Worm (Caenorhabditis elegans) whole organism, L1 larva: ENCODE results near the gene rbm-22.
A peak's percentile ranks its signal among the peaks of the same experiment; 100 is the strongest.

Experiments
- F16B12.6 ChIP-seq: fragments of 150-350 bp; optimal IDR thresholded peaks from 2 replicates; lab custom pipeline; 2014; ENCODE audit warnings: missing biosample characterization, missing genetic modification characterization
- alr-1 ChIP-seq: fragments of 200-800 bp; sonication (Bioruptor generic); optimal IDR thresholded peaks from 2 replicates; lab custom pipeline; 2018; ENCODE audit warnings: borderline replicate concordance, mild to moderate bottlenecking, missing genetic modification characterization, missing compliant biosample characterization
- aly-2 ChIP-seq: fragments of 150-350 bp; optimal IDR thresholded peaks from 2 replicates; lab custom pipeline; 2014; ENCODE audit warnings: missing biosample characterization, missing genetic modification characterization
- ceh-8 ChIP-seq: fragments of 200-800 bp; sonication (Bioruptor generic); optimal IDR thresholded peaks from 2 replicates; lab custom pipeline; 2018; ENCODE audit warnings: mild to moderate bottlenecking, missing genetic modification characterization, moderate library complexity, missing compliant biosample characterization
- ceh-88 ChIP-seq: fragments of 200-800 bp; sonication (Bioruptor generic); IDR thresholded peaks from 2 replicates; pipeline ENCODE4 v1.3.6; 2022; ENCODE audit warnings: missing genetic modification characterization, missing compliant biosample characterization
- ces-1 ChIP-seq: fragments of 150-350 bp; optimal IDR thresholded peaks from 2 replicates; lab custom pipeline; 2014; ENCODE audit warnings: missing biosample characterization, missing genetic modification reagents, missing genetic modification characterization
- dsc-1 ChIP-seq: sonication (generic microtip); optimal IDR thresholded peaks from 2 replicates; lab custom pipeline; 2016; ENCODE audit warnings: mild to moderate bottlenecking, missing genetic modification characterization, missing compliant biosample characterization
- efl-3 ChIP-seq: fragments of 200-800 bp; sonication (Bioruptor generic); optimal IDR thresholded peaks from 2 replicates; lab custom pipeline; 2018; ENCODE audit warnings: mild to moderate bottlenecking, missing genetic modification characterization, missing compliant biosample characterization
- egl-27 ChIP-seq, 2 experiments: fragments of 150-350 bp in 1 of 2; sonication (generic microtip); optimal IDR thresholded peaks; 3 replicates each; lab custom pipeline; 2017 to 2018; ENCODE audit warnings: missing biosample characterization in 2 of 2, missing genetic modification characterization in 2 of 2, missing genetic modification reagents in 2 of 2
- elt-2 ChIP-seq: sonication (generic microtip); optimal IDR thresholded peaks from 2 replicates; lab custom pipeline; 2016; ENCODE audit warnings: missing genetic modification characterization, mild to moderate bottlenecking, inconsistent platforms, missing compliant biosample characterization, missing genetic modification reagents
- elt-3 ChIP-seq, 6 experiments: fragments of 150-350 bp in 1 of 6; sonication (generic microtip); optimal IDR thresholded peaks; 2 replicates each; lab custom pipeline; 2017 to 2018; ENCODE audit warnings: missing biosample characterization in 6 of 6, missing genetic modification characterization in 6 of 6, inconsistent platforms in 1 of 6
- fkh-10 ChIP-seq: sonication (generic microtip); optimal IDR thresholded peaks from 2 replicates; lab custom pipeline; 2017; ENCODE audit warnings: missing biosample characterization, missing genetic modification reagents, missing genetic modification characterization
- fkh-4 ChIP-seq: sonication (generic microtip); optimal IDR thresholded peaks from 2 replicates; lab custom pipeline; 2016; ENCODE audit warnings: missing compliant biosample characterization, missing genetic modification characterization, borderline replicate concordance
- fkh-8 ChIP-seq: sonication (generic microtip); optimal IDR thresholded peaks from 2 replicates; lab custom pipeline; 2016; ENCODE audit warnings: mild to moderate bottlenecking, missing genetic modification characterization, missing compliant biosample characterization
- fos-1 ChIP-seq: fragments of 150-350 bp; optimal IDR thresholded peaks from 2 replicates; lab custom pipeline; 2014; ENCODE audit warnings: missing biosample characterization, missing genetic modification characterization
- grh-1 ChIP-seq: fragments of 200-800 bp; sonication (Bioruptor generic); IDR thresholded peaks from 2 replicates; pipeline ENCODE4 v1.3.6; 2022; ENCODE audit warnings: missing genetic modification reagents, missing genetic modification characterization, missing compliant biosample characterization
- hlh-17 ChIP-seq: fragments of 200-800 bp; sonication (Bioruptor generic); optimal IDR thresholded peaks from 2 replicates; lab custom pipeline; 2018; ENCODE audit warnings: missing genetic modification characterization, mild to moderate bottlenecking, missing compliant biosample characterization, moderate library complexity, borderline replicate concordance
- hpl-2 ChIP-seq: fragments of 150-350 bp; optimal IDR thresholded peaks from 2 replicates; lab custom pipeline; 2014; ENCODE audit warnings: missing biosample characterization, missing genetic modification reagents, missing genetic modification characterization
- irx-1 ChIP-seq: sonication (generic microtip); optimal IDR thresholded peaks from 2 replicates; lab custom pipeline; 2016; ENCODE audit warnings: missing genetic modification characterization, missing compliant biosample characterization
- isw-1 ChIP-seq: fragments of 200-800 bp; sonication (Bioruptor generic); IDR thresholded peaks from 2 replicates; pipeline ENCODE4 v1.3.6; 2022; ENCODE audit warnings: missing genetic modification characterization, missing compliant biosample characterization
- jun-1 ChIP-seq: fragments of 150-350 bp; optimal IDR thresholded peaks from 2 replicates; lab custom pipeline; 2014; ENCODE audit warnings: missing biosample characterization, missing genetic modification reagents, missing genetic modification characterization
- lin-13 ChIP-seq: fragments of 150-350 bp; optimal IDR thresholded peaks from 2 replicates; lab custom pipeline; 2014; ENCODE audit warnings: missing biosample characterization, missing genetic modification reagents, missing genetic modification characterization
- lin-14 ChIP-seq: fragments of 200-800 bp; sonication (Bioruptor generic); optimal IDR thresholded peaks from 2 replicates; lab custom pipeline; 2018; ENCODE audit warnings: mild to moderate bottlenecking, missing genetic modification characterization, moderate library complexity, missing compliant biosample characterization
- lin-15B ChIP-seq: fragments of 150-350 bp; sonication (generic microtip); optimal IDR thresholded peaks from 3 replicates; lab custom pipeline; 2014; ENCODE audit warnings: missing biosample characterization, missing genetic modification characterization
- lin-35 ChIP-seq, 2 experiments: fragments of 150-350 bp; optimal IDR thresholded peaks; 2 replicates each; lab custom pipeline; 2014; ENCODE audit warnings: missing biosample characterization in 2 of 2, missing genetic modification characterization in 2 of 2, missing genetic modification reagents in 2 of 2
- lir-3 ChIP-seq: sonication (generic microtip); optimal IDR thresholded peaks from 2 replicates; lab custom pipeline; 2016; ENCODE audit warnings: mild to moderate bottlenecking, missing genetic modification characterization, moderate library complexity, missing compliant biosample characterization; ENCODE audit not compliant: poor library complexity
- mab-9 ChIP-seq: fragments of 200-800 bp; sonication (Bioruptor generic); IDR thresholded peaks from 2 replicates; pipeline ENCODE4 v1.3.6; 2022; ENCODE audit warnings: missing genetic modification reagents, missing genetic modification characterization, missing compliant biosample characterization
- mef-2 ChIP-seq: fragments of 150-350 bp; optimal IDR thresholded peaks from 2 replicates; lab custom pipeline; 2014; ENCODE audit warnings: missing biosample characterization, missing genetic modification characterization
- mep-1 ChIP-seq: fragments of 150-350 bp; optimal IDR thresholded peaks from 2 replicates; lab custom pipeline; 2014; ENCODE audit warnings: missing biosample characterization, missing genetic modification characterization
- nhr-19 ChIP-seq: fragments of 200-800 bp; sonication (Bioruptor generic); conservative IDR thresholded peaks from 2 replicates; pipeline ENCODE4 v1.3.6; 2022; ENCODE audit warnings: missing genetic modification characterization, missing compliant biosample characterization
- nhr-20 ChIP-seq: sonication (generic microtip); optimal IDR thresholded peaks from 2 replicates; lab custom pipeline; 2016; ENCODE audit warnings: mild to moderate bottlenecking, missing genetic modification characterization, missing compliant biosample characterization
- nhr-77 ChIP-seq: fragments of 150-350 bp; optimal IDR thresholded peaks from 2 replicates; lab custom pipeline; 2014; ENCODE audit warnings: missing biosample characterization, missing genetic modification characterization
- nhr-85 ChIP-seq: sonication (generic microtip); peaks from one replicate; lab custom pipeline; 2016; ENCODE audit warnings: missing genetic modification characterization, inconsistent platforms, missing compliant biosample characterization
- nhr-90 ChIP-seq: sonication (generic microtip); optimal IDR thresholded peaks from 2 replicates; lab custom pipeline; 2016; ENCODE audit warnings: mild to moderate bottlenecking, missing genetic modification characterization, missing compliant biosample characterization; ENCODE audit not compliant: poor library complexity
- pag-3 ChIP-seq: sonication (generic microtip); optimal IDR thresholded peaks from 2 replicates; lab custom pipeline; 2017; ENCODE audit warnings: missing genetic modification characterization, mild to moderate bottlenecking, missing compliant biosample characterization, antibody characterized with exemption, borderline replicate concordance; ENCODE audit not compliant: insufficient read depth
- skn-1 ChIP-seq: fragments of 150-350 bp; optimal IDR thresholded peaks from 2 replicates; lab custom pipeline; 2014; ENCODE audit warnings: missing biosample characterization, missing genetic modification characterization
- snpc-4 ChIP-seq: fragments of 150-350 bp; optimal IDR thresholded peaks from 2 replicates; lab custom pipeline; 2014; ENCODE audit warnings: missing biosample characterization, missing genetic modification characterization
- snu-23 ChIP-seq: sonication (generic microtip); optimal IDR thresholded peaks from 2 replicates; lab custom pipeline; 2016; ENCODE audit warnings: missing genetic modification characterization, missing compliant biosample characterization
- sox-4 ChIP-seq: sonication (generic microtip); optimal IDR thresholded peaks from 2 replicates; lab custom pipeline; 2016; ENCODE audit warnings: missing genetic modification characterization, missing compliant biosample characterization
- swsn-7 ChIP-seq: sonication (generic microtip); optimal IDR thresholded peaks from 2 replicates; lab custom pipeline; 2016; ENCODE audit warnings: missing genetic modification characterization, missing compliant biosample characterization
- tlp-1 ChIP-seq: fragments of 150-350 bp; optimal IDR thresholded peaks from 2 replicates; lab custom pipeline; 2014; ENCODE audit warnings: missing biosample characterization, missing genetic modification characterization
- unc-62 ChIP-seq: fragments of 150-350 bp; optimal IDR thresholded peaks from 2 replicates; lab custom pipeline; 2014; ENCODE audit warnings: missing biosample characterization, missing genetic modification reagents, missing genetic modification characterization
- unc-98 ChIP-seq: fragments of 200-800 bp; sonication (Bioruptor generic); IDR thresholded peaks from 2 replicates; pipeline ENCODE4 v1.3.6; 2022; ENCODE audit warnings: missing genetic modification characterization, missing compliant biosample characterization
- ztf-4 ChIP-seq: fragments of 150-350 bp; optimal IDR thresholded peaks from 2 replicates; lab custom pipeline; 2014; ENCODE audit warnings: missing biosample characterization, missing genetic modification characterization

Gene rbm-22

ce11 chrIV:10900083-10900482 lies 38.9 kb downstream of the rbm-22 start, which contains the start of gene srlf-30:
TSS of gene srlf-30 (plus strand) at chrIV:10900383.
- TF ChIP-seq grh-1 (GFP tag; lab: Robert Waterston, UW) (no peak), irx-1 (no peak), egl-27 (tag; optimal IDR thresholded peaks at IDR 0.05; lab: Kevin White, UChicago) (no peak), nhr-20 (tag; lab: Kevin White, UChicago) (no peak), lir-3 (tag; lab: Kevin White, UChicago) (no peak), mab-9 (GFP tag; lab: Robert Waterston, UW) (no peak), ztf-4 (tag; lab: Kevin White, UChicago) (no peak), dsc-1 (tag; lab: Kevin White, UChicago) (no peak), lin-35 (GFP tag; optimal IDR thresholded peaks at IDR 0.05; lab: Kevin White, UChicago) (no peak), swsn-7 (tag; lab: Kevin White, UChicago) (no peak), unc-98 (GFP tag; lab: Robert Waterston, UW) (no peak), fos-1 (tag; lab: Kevin White, UChicago) (no peak)

DNA sequence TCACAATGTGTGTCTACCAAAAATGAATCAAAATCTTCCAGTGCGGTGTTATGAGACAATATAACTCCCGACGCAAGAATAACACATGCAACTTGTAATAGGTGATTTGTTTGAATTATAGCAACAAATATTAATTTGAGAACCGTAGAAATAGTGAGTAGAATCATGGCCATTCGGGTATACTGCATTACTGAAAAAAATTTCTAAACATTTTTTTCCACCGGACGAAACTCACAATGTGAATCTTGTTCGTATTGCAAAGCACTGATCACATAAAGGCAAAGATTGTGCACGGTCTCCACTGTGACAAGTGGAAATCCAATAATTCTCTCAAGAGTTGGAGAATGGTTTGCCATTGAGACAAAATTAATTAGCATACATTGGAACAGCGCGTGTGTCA lies 41.3 kb downstream of the rbm-22 start:
- no peak for TF ChIP-seq nhr-20 (tag; lab: Kevin White, UChicago)
- TF ChIP-seq alr-1 (tag; lab: Kevin White, UChicago): no peak
- no peak for TF ChIP-seq hlh-17 (GFP tag; lab: Kevin White, UChicago)
- TF ChIP-seq efl-3 (GFP tag; lab: Kevin White, UChicago): no peak
- no peak for TF ChIP-seq ceh-88 (GFP tag; lab: Robert Waterston, UW)
- no peak for TF ChIP-seq elt-2 (tag; lab: Kevin White, UChicago)
- TF ChIP-seq hpl-2 (GFP tag; lab: Kevin White, UChicago): no peak
- no peak for TF ChIP-seq nhr-90 (tag; lab: Kevin White, UChicago)
- TF ChIP-seq dsc-1 (tag; lab: Kevin White, UChicago): no peak
- no peak for TF ChIP-seq unc-62 (GFP tag; lab: Kevin White, UChicago)
- TF ChIP-seq mef-2: no peak

- TF ChIP-seq unc-98 (GFP tag; lab: Robert Waterston, UW) (no peak), lin-13 (GFP tag; lab: Kevin White, UChicago) (no peak), fkh-4 (tag; lab: Kevin White, UChicago) (no peak), tlp-1 (no peak)
- TF ChIP-seq, all 84 proteins: peak for 0
Observed at ce11 chrIV:10904282-10904681, 43.1 kb downstream of the rbm-22 start, which contains the start of gene ZK596.3. TSS of gene ZK596.3 (minus strand) at chrIV:10904382.

DNA sequence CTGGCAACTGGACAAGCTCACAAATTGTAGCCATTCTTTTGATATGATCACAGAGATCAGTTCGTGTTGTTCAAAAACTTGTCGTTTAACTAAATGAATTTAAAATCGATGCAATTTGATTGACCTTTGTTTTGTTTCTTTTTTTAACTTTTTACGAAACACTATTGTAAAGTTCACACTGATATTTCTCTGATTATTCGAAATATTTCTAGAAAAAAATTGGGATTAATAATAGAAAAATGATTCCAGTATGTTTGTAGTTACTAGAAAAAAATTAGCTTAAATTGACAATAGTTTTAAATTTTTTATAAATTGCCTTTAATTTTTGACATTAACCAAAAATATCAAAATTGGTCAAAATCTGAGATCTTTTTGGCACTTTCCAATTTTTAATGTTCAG lies 48.0 kb downstream of the rbm-22 start, which contains the start of gene ZK596.2:
ZK596.2 (minus strand) TSS at position 101 of the 400 bp plus-strand sequence.
- TF ChIP-seq lin-15B: no peak
- no peak for TF ChIP-seq fos-1 (tag; lab: Kevin White, UChicago)
- no peak for TF ChIP-seq jun-1 (tag; lab: Kevin White, UChicago)
- no peak for TF ChIP-seq mep-1 (tag; lab: Kevin White, UChicago)
- TF ChIP-seq ceh-8 (GFP tag; lab: Kevin White, UChicago): no peak
- TF ChIP-seq sox-4: no peak
- no peak for TF ChIP-seq aly-2 (tag; lab: Kevin White, UChicago)
- no peak for TF ChIP-seq isw-1
- TF ChIP-seq snpc-4 (tag; lab: Kevin White, UChicago): no peak
- TF ChIP-seq grh-1 (GFP tag; lab: Robert Waterston, UW): no peak
- TF ChIP-seq nhr-77 (tag; lab: Kevin White, UChicago): no peak
- TF ChIP-seq F16B12.6: no peak

- TF ChIP-seq ces-1 (GFP tag; lab: Kevin White, UChicago): no peak
- no peak for TF ChIP-seq swsn-7 (tag; lab: Kevin White, UChicago)
- peak; percentile 59 for TF ChIP-seq lin-14 (GFP tag; lab: Kevin White, UChicago)
- peak; percentile 22 for TF ChIP-seq nhr-90 (tag; lab: Kevin White, UChicago)
- TF ChIP-seq fkh-10 (GFP tag; lab: Kevin White, UChicago): no peak
- TF ChIP-seq fkh-8 (tag; lab: Kevin White, UChicago): no peak
- no peak for TF ChIP-seq pag-3
- no peak for TF ChIP-seq unc-98 (GFP tag; lab: Robert Waterston, UW)
- TF ChIP-seq snu-23 (GFP tag; lab: Kevin White, UChicago): peak; percentile 64
- TF ChIP-seq mef-2: no peak
- TF ChIP-seq elt-3 (tag; optimal IDR thresholded peaks at IDR 0.05; lab: Kevin White, UChicago): peak in 3 of 6 experiments; percentile 29 to 65 (median 64)
- no peak for TF ChIP-seq skn-1 (tag; lab: Kevin White, UChicago)
- peak; percentile 69 for TF ChIP-seq nhr-20 (tag; lab: Kevin White, UChicago)
- TF ChIP-seq nhr-85: peak; percentile 88
- no peak for TF ChIP-seq sox-4
- no peak for TF ChIP-seq fos-1 (tag; lab: Kevin White, UChicago)
- peak; percentile 26 for TF ChIP-seq nhr-19
Observed at ce11 chrIV:10909708-10910107, 48.5 kb downstream of the rbm-22 start, which contains the start of gene pyk-2. TSS of gene pyk-2 (plus strand) at chrIV:10909913.
